Fruit fly (Drosophila melanogaster) whole organism, embryonic: Measurements from ENCODE around the gene CG3071.

Experiments
- Aef1 ChIP-seq: fragments of 200-800 bp; sonication (Bioruptor generic); IDR thresholded peaks from 3 replicates; pipeline ENCODE4 v1.3.6; 2022; ENCODE audit warnings: missing biosample characterization, missing genetic modification characterization
- CG10147 ChIP-seq: fragments of 200-800 bp; sonication (Bioruptor generic); optimal IDR thresholded peaks from 2 replicates; lab custom pipeline; 2019; ENCODE audit warnings: missing biosample characterization, mild to moderate bottlenecking, missing genetic modification characterization, moderate library complexity
- CG10543 ChIP-seq: fragments of 200-800 bp; sonication (Bioruptor generic); optimal IDR thresholded peaks from 3 replicates; lab custom pipeline; 2017; ENCODE audit warnings: missing biosample characterization, mild to moderate bottlenecking, missing genetic modification characterization, moderate library complexity
- CG11504 ChIP-seq: fragments of 200-800 bp; sonication (Bioruptor generic); optimal IDR thresholded peaks from 3 replicates; lab custom pipeline; 2019; ENCODE audit warnings: missing biosample characterization, mild to moderate bottlenecking, missing genetic modification characterization, moderate library complexity
- CG11560 ChIP-seq: fragments of 200-800 bp; sonication (Bioruptor generic); IDR thresholded peaks from 3 replicates; pipeline ENCODE4 v1.3.6; 2022; ENCODE audit warnings: missing biosample characterization, missing genetic modification characterization
- CG11723 ChIP-seq: fragments of 200-800 bp; sonication (Bioruptor generic); optimal IDR thresholded peaks from 2 replicates; lab custom pipeline; 2017; ENCODE audit warnings: missing biosample characterization, mild to moderate bottlenecking, missing genetic modification characterization
- CG12659 ChIP-seq: fragments of 200-800 bp; sonication (Bioruptor generic); optimal IDR thresholded peaks from 3 replicates; lab custom pipeline; 2017; ENCODE audit warnings: mild to moderate bottlenecking, missing biosample characterization, missing genetic modification reagents, missing genetic modification characterization
- CG15479 ChIP-seq: fragments of 200-800 bp; sonication (Bioruptor generic); optimal IDR thresholded peaks from 3 replicates; lab custom pipeline; 2019; ENCODE audit warnings: missing biosample characterization, mild to moderate bottlenecking, missing genetic modification characterization, moderate library complexity
- CG17385 ChIP-seq: fragments of 200-800 bp; sonication (Bioruptor generic); optimal IDR thresholded peaks from 3 replicates; lab custom pipeline; 2018; ENCODE audit warnings: missing biosample characterization, mild to moderate bottlenecking, missing genetic modification characterization
- CG1832 ChIP-seq: fragments of 200-800 bp; sonication (Bioruptor generic); optimal IDR thresholded peaks from 2 replicates; lab custom pipeline; 2017; ENCODE audit warnings: missing biosample characterization, mild to moderate bottlenecking, missing genetic modification characterization, inconsistent platforms
- CG3281 ChIP-seq: fragments of 200-800 bp; sonication (Bioruptor generic); optimal IDR thresholded peaks from 3 replicates; lab custom pipeline; 2017; ENCODE audit warnings: missing biosample characterization, mild to moderate bottlenecking, missing genetic modification characterization
- CG34376 ChIP-seq: fragments of 200-800 bp; sonication (Bioruptor generic); optimal IDR thresholded peaks from 2 replicates; lab custom pipeline; 2018; ENCODE audit warnings: missing biosample characterization, mild to moderate bottlenecking, missing genetic modification characterization
- CG4617 ChIP-seq: fragments of 200-800 bp; sonication (Bioruptor generic); optimal IDR thresholded peaks from 3 replicates; lab custom pipeline; 2016; ENCODE audit warnings: missing biosample characterization, missing genetic modification characterization, borderline replicate concordance
- CG4707 ChIP-seq: fragments of 200-800 bp; sonication (Bioruptor generic); optimal IDR thresholded peaks from 2 replicates; lab custom pipeline; 2018; ENCODE audit warnings: missing biosample characterization, mild to moderate bottlenecking, missing genetic modification characterization, moderate library complexity
- CG6272 ChIP-seq: fragments of 200-800 bp; sonication (Bioruptor generic); IDR thresholded peaks from 2 replicates; pipeline ENCODE4 v1.3.6; 2022; ENCODE audit warnings: missing biosample characterization, missing genetic modification characterization
- CG6654 ChIP-seq: fragments of 200-800 bp; sonication (Bioruptor generic); optimal IDR thresholded peaks from 2 replicates; lab custom pipeline; 2017; ENCODE audit warnings: missing biosample characterization, mild to moderate bottlenecking, missing genetic modification characterization
- CG8290 ChIP-seq, 3 experiments: fragments of 200-800 bp; sonication (Bioruptor generic); optimal IDR thresholded peaks; 2 replicates each; lab custom pipeline; 2016 to 2019; ENCODE audit warnings: missing biosample characterization in 3 of 3, missing genetic modification characterization in 3 of 3, mild to moderate bottlenecking in 2 of 3, moderate library complexity in 1 of 3
- Deaf1 ChIP-seq: fragments of 200-800 bp; optimal IDR thresholded peaks from 3 replicates; lab custom pipeline; 2019; ENCODE audit warnings: missing biosample characterization, mild to moderate bottlenecking, missing genetic modification characterization, moderate library complexity
- Dfd ChIP-seq, 2 experiments: fragments of >200 bp; optimal IDR thresholded peaks; 2 replicates each; lab custom pipeline; 2017; ENCODE audit warnings: missing biosample characterization in 2 of 2, missing genetic modification characterization in 2 of 2
- Fer3 ChIP-seq: fragments of 200-800 bp; sonication (Bioruptor generic); optimal IDR thresholded peaks from 2 replicates; lab custom pipeline; 2018; ENCODE audit warnings: missing biosample characterization, mild to moderate bottlenecking, missing genetic modification characterization, moderate library complexity
- HmgD ChIP-seq: fragments of 200-800 bp; sonication (Bioruptor generic); optimal IDR thresholded peaks from 3 replicates; lab custom pipeline; 2016; ENCODE audit warnings: missing biosample characterization, missing genetic modification characterization
- HmgZ ChIP-seq: fragments of 200-800 bp; sonication (Bioruptor generic); optimal IDR thresholded peaks from 2 replicates; lab custom pipeline; 2018; ENCODE audit warnings: missing biosample characterization, mild to moderate bottlenecking, missing genetic modification characterization
- MBD-R2 ChIP-seq: fragments of 200-800 bp; sonication (Bioruptor generic); IDR thresholded peaks from 2 replicates; pipeline ENCODE4 v1.3.6; 2022; ENCODE audit warnings: missing biosample characterization, missing genetic modification characterization
- MESR4 ChIP-seq: fragments of 200-800 bp; sonication (Bioruptor generic); optimal IDR thresholded peaks from 2 replicates; lab custom pipeline; 2018; ENCODE audit warnings: missing biosample characterization, mild to moderate bottlenecking, missing genetic modification characterization, moderate library complexity
- Med ChIP-seq: fragments of 200-800 bp; sonication (Bioruptor generic); peaks from one replicate; lab custom pipeline; 2016; ENCODE audit warnings: missing biosample characterization, missing genetic modification characterization, mild to moderate bottlenecking, inconsistent platforms, moderate library complexity
- Optix ChIP-seq: fragments of 200-800 bp; sonication (Bioruptor generic); IDR thresholded peaks from 3 replicates; pipeline ENCODE4 v1.3.6; 2022; ENCODE audit warnings: missing biosample characterization, missing genetic modification characterization
- Ravus ChIP-seq: fragments of 200-800 bp; sonication (Bioruptor generic); IDR thresholded peaks from 2 replicates; pipeline ENCODE4 v1.3.6; 2022; ENCODE audit warnings: missing biosample characterization, missing genetic modification characterization
- Rfx ChIP-seq: fragments of 200-800 bp; sonication (Bioruptor generic); IDR thresholded peaks from 2 replicates; pipeline ENCODE4 v1.3.6; 2022; ENCODE audit warnings: missing biosample characterization, missing genetic modification characterization
- btn ChIP-seq: fragments of 200-800 bp; sonication (Bioruptor generic); optimal IDR thresholded peaks from 2 replicates; lab custom pipeline; 2016; ENCODE audit warnings: missing biosample characterization, missing genetic modification characterization
- chinmo ChIP-seq: fragments of 200-800 bp; sonication (Bioruptor generic); IDR thresholded peaks from 4 replicates; pipeline ENCODE4 v1.3.6; 2022; ENCODE audit warnings: missing biosample characterization, missing genetic modification characterization; ENCODE audit not compliant: partially characterized antibody
- corto ChIP-seq: fragments of 200-800 bp; sonication (Bioruptor generic); optimal IDR thresholded peaks from 2 replicates; lab custom pipeline; 2016; ENCODE audit warnings: missing biosample characterization, mild to moderate bottlenecking, missing genetic modification characterization, moderate library complexity
- crp ChIP-seq, 2 experiments: fragments of 200-800 bp; sonication (Bioruptor generic); optimal IDR thresholded peaks; 2 replicates in 1 of 2; 3 replicates in 1 of 2; lab custom pipeline; 2017; ENCODE audit warnings: missing biosample characterization in 2 of 2, missing genetic modification characterization in 2 of 2, mild to moderate bottlenecking in 1 of 2, moderate library complexity in 1 of 2
- exex ChIP-seq: fragments of 200-800 bp; sonication (Bioruptor generic); optimal IDR thresholded peaks from 4 replicates; lab custom pipeline; 2018; ENCODE audit warnings: missing biosample characterization, mild to moderate bottlenecking, missing genetic modification characterization, moderate library complexity
- ftz-f1 ChIP-seq: fragments of 200-800 bp; sonication (Bioruptor generic); optimal IDR thresholded peaks from 2 replicates; lab custom pipeline; 2016; ENCODE audit warnings: missing biosample characterization, missing genetic modification characterization
- fu2 ChIP-seq: fragments of 200-800 bp; sonication (Bioruptor generic); optimal IDR thresholded peaks from 2 replicates; lab custom pipeline; 2016; ENCODE audit warnings: missing biosample characterization, missing genetic modification characterization
- gcm ChIP-seq: fragments of 200-800 bp; sonication (Bioruptor generic); optimal IDR thresholded peaks from 2 replicates; lab custom pipeline; 2019; ENCODE audit warnings: missing biosample characterization, mild to moderate bottlenecking, missing genetic modification characterization, moderate library complexity
- grau ChIP-seq: fragments of 200-800 bp; optimal IDR thresholded peaks from 3 replicates; lab custom pipeline; 2019; ENCODE audit warnings: missing biosample characterization, mild to moderate bottlenecking, missing genetic modification characterization, moderate library complexity
- grn ChIP-seq: fragments of 200-800 bp; sonication (Bioruptor generic); optimal IDR thresholded peaks from 3 replicates; lab custom pipeline; 2017; ENCODE audit warnings: missing biosample characterization, missing genetic modification characterization
- hb ChIP-seq: fragments of 200-800 bp; sonication (Bioruptor generic); IDR thresholded peaks from 3 replicates; pipeline ENCODE4 v1.3.6; 2022; ENCODE audit warnings: missing biosample characterization, missing genetic modification characterization; ENCODE audit not compliant: partially characterized antibody
- hth ChIP-seq: fragments of >200 bp; optimal IDR thresholded peaks from 2 replicates; lab custom pipeline; 2017; ENCODE audit warnings: inconsistent platforms
- pan ChIP-seq, 4 experiments: fragments of >200 bp in 3 of 4; fragments of 200-800 bp in 1 of 4; sonication (Bioruptor generic) in 1 of 4; optimal IDR thresholded peaks in 3 of 4; IDR thresholded peaks in 1 of 4; 2 replicates each; pipeline versions ENCODE4 v1.3.6 to Lab custom; 2017 to 2022; ENCODE audit warnings: missing biosample characterization in 2 of 4, missing genetic modification characterization in 2 of 4, mixed read lengths in 1 of 4
- pfk ChIP-seq: fragments of 200-800 bp; sonication (Bioruptor generic); optimal IDR thresholded peaks from 2 replicates; lab custom pipeline; 2018; ENCODE audit warnings: missing biosample characterization, mild to moderate bottlenecking, missing genetic modification characterization, moderate library complexity
- pnt ChIP-seq: fragments of 200-800 bp; sonication (Bioruptor generic); optimal IDR thresholded peaks from 3 replicates; lab custom pipeline; 2016; ENCODE audit warnings: missing biosample characterization, missing genetic modification characterization
- scrt ChIP-seq: fragments of 200-800 bp; sonication (Bioruptor generic); optimal IDR thresholded peaks from 2 replicates; lab custom pipeline; 2018; ENCODE audit warnings: missing biosample characterization, mild to moderate bottlenecking, missing genetic modification characterization, moderate library complexity
- so ChIP-seq: fragments of 200-800 bp; sonication (Bioruptor generic); IDR thresholded peaks from 3 replicates; pipeline ENCODE4 v1.3.6; 2022; ENCODE audit warnings: missing biosample characterization, missing genetic modification characterization
- sob ChIP-seq: fragments of 200-800 bp; sonication (Bioruptor generic); IDR thresholded peaks from 2 replicates; pipeline ENCODE4 v1.3.6; 2022; ENCODE audit warnings: missing biosample characterization, missing genetic modification characterization
- sqz ChIP-seq: fragments of 200-800 bp; sonication (Bioruptor generic); optimal IDR thresholded peaks from 3 replicates; lab custom pipeline; 2018; ENCODE audit warnings: missing biosample characterization, mild to moderate bottlenecking, missing genetic modification characterization
- tll ChIP-seq, 2 experiments: fragments of 200-800 bp in 1 of 2; fragments of >200 bp in 1 of 2; sonication (Bioruptor generic) in 1 of 2; optimal IDR thresholded peaks; 2 replicates each; lab custom pipeline; 2017 to 2019; ENCODE audit warnings: missing biosample characterization in 2 of 2, missing genetic modification characterization in 2 of 2, mild to moderate bottlenecking in 1 of 2, moderate library complexity in 1 of 2
- tna ChIP-seq: fragments of 200-800 bp; sonication (Bioruptor generic); IDR thresholded peaks from 2 replicates; pipeline ENCODE4 v1.3.6; 2022; ENCODE audit warnings: missing biosample characterization, missing genetic modification characterization; ENCODE audit not compliant: partially characterized antibody
- toy ChIP-seq: fragments of 200-800 bp; sonication (Bioruptor generic); IDR thresholded peaks from 2 replicates; pipeline ENCODE4 v1.3.6; 2022; ENCODE audit warnings: missing biosample characterization, missing genetic modification characterization

CG3071 gene

dm6 chrX:2305281-2305680, 42.6 kb downstream of the CG3071 start (continued):
- no peak for TF ChIP-seq hb (GFP tag; lab: Robert Waterston, UW)
- no peak for TF ChIP-seq sob (GFP tag; lab: Robert Waterston, UW)
- TF ChIP-seq CG3281 (GFP tag; lab: Kevin White, UChicago): peak; percentile 18
- no peak for TF ChIP-seq CG11560 (tag; lab: Robert Waterston, UW)
- no peak for TF ChIP-seq CG10147
- no peak for TF ChIP-seq CG6272 (GFP tag; lab: Robert Waterston, UW)
- no peak for TF ChIP-seq CG11723 (GFP tag; lab: Kevin White, UChicago)
- no peak for TF ChIP-seq scrt (GFP tag; lab: Kevin White, UChicago)
- no peak for TF ChIP-seq corto
- TF ChIP-seq Ravus (GFP tag; lab: Robert Waterston, UW): no peak
- TF ChIP-seq CG11504: no peak
- no peak for TF ChIP-seq so (GFP tag; lab: Robert Waterston, UW)
- no peak for TF ChIP-seq tna
- no peak for TF ChIP-seq Dfd (GFP tag; optimal IDR thresholded peaks at IDR 0.05; lab: Kevin White, UChicago)
- TF ChIP-seq CG8290 (GFP tag; optimal IDR thresholded peaks at IDR 0.05; lab: Kevin White, UChicago): no peak
- no peak for TF ChIP-seq CG8290 (tag; optimal IDR thresholded peaks at IDR 0.05; lab: Kevin White, UChicago)
- TF ChIP-seq Fer3 (tag; lab: Kevin White, UChicago): no peak
- no peak for TF ChIP-seq CG1832 (GFP tag; lab: Kevin White, UChicago)
- no peak for TF ChIP-seq CG12659 (GFP tag; lab: Kevin White, UChicago)
- TF ChIP-seq btn (GFP tag; lab: Kevin White, UChicago): no peak
- TF ChIP-seq fu2: no peak
- TF ChIP-seq CG4617: no peak
- TF ChIP-seq CG6654 (GFP tag; lab: Kevin White, UChicago): no peak
- no peak for TF ChIP-seq grau
- TF ChIP-seq toy (GFP tag; lab: Robert Waterston, UW): no peak
- TF ChIP-seq MESR4: no peak
- no peak for TF ChIP-seq hth (lab: Kevin White, UChicago)

- TF ChIP-seq CG10543 (GFP tag; lab: Kevin White, UChicago) (peak; percentile 31), crp (GFP tag; optimal IDR thresholded peaks at IDR 0.05; lab: Kevin White, UChicago) (no peak), chinmo (GFP tag; lab: Robert Waterston, UW) (peak; percentile 98), HmgD (peak; percentile 24), scrt (GFP tag; lab: Kevin White, UChicago) (peak; percentile 33), CG34376 (GFP tag; lab: Kevin White, UChicago) (peak; percentile 61), pnt (GFP tag; lab: Kevin White, UChicago) (no peak), HmgZ (peak; percentile 13), sqz (GFP tag; lab: Kevin White, UChicago) (peak; percentile 41), Optix (GFP tag; lab: Robert Waterston, UW) (no peak), Rfx (GFP tag; lab: Robert Waterston, UW) (no peak), CG4707 (GFP tag; lab: Kevin White, UChicago) (peak; percentile 33), Aef1 (GFP tag; lab: Robert Waterston, UW) (peak; percentile 61), grn (GFP tag; lab: Kevin White, UChicago) (peak; percentile 59), CG15479 (GFP tag; lab: Kevin White, UChicago) (peak; percentile 97), tll (GFP tag; optimal IDR thresholded peaks at IDR 0.05; lab: Kevin White, UChicago) (peak in 1 of 2 experiments; percentile 24), CG17385 (GFP tag; lab: Kevin White, UChicago) (peak; percentile 96), Med (GFP tag; lab: Kevin White, UChicago) (peak; percentile 67), gcm (GFP tag; lab: Kevin White, UChicago) (peak; percentile 68), exex (peak; percentile 27), MBD-R2 (no peak), pfk (GFP tag; lab: Kevin White, UChicago) (peak; percentile 22), Deaf1 (tag; lab: Kevin White, UChicago) (peak; percentile 19), pan (optimal IDR thresholded peaks at IDR 0.05; lab: Kevin White, UChicago) (no peak), pan (GFP tag; optimal IDR thresholded peaks at IDR 0.05 in 1 of 2, IDR thresholded peaks at IDR 0.05 in 1 of 2) (peak in 1 of 2 experiments; percentile 11), ftz-f1 (GFP tag; lab: Kevin White, UChicago) (peak; percentile 62)
Observed at dm6 chrX:2305842-2306300, 43.2 kb downstream of the CG3071 start.
